Fruit fly (Drosophila melanogaster) whole organism, embryonic: ENCODE results near the gene Max.

Experiments used
- Ada2b ChIP-seq: fragments of 200-800 bp; sonication (Bioruptor generic); IDR thresholded peaks from 2 replicates; pipeline ENCODE4 v1.3.6; 2022; ENCODE audit warnings: missing biosample characterization, missing genetic modification characterization
- Blimp-1 ChIP-seq: fragments of 200-800 bp; sonication (Bioruptor generic); optimal IDR thresholded peaks from 3 replicates; lab custom pipeline; 2018; ENCODE audit warnings: missing biosample characterization, missing genetic modification characterization, mild to moderate bottlenecking, moderate library complexity, missing genetic modification reagents
- CG11504 ChIP-seq: fragments of 200-800 bp; sonication (Bioruptor generic); optimal IDR thresholded peaks from 3 replicates; lab custom pipeline; 2019; ENCODE audit warnings: missing biosample characterization, mild to moderate bottlenecking, missing genetic modification characterization, moderate library complexity
- CG12659 ChIP-seq: fragments of 200-800 bp; sonication (Bioruptor generic); optimal IDR thresholded peaks from 3 replicates; lab custom pipeline; 2017; ENCODE audit warnings: mild to moderate bottlenecking, missing biosample characterization, missing genetic modification reagents, missing genetic modification characterization
- CG12769 ChIP-seq: fragments of 200-800 bp; sonication (Bioruptor generic); optimal IDR thresholded peaks from 2 replicates; lab custom pipeline; 2019; ENCODE audit warnings: missing biosample characterization, mild to moderate bottlenecking, missing genetic modification characterization, moderate library complexity
- CG12942 ChIP-seq: fragments of 200-800 bp; sonication (Bioruptor generic); optimal IDR thresholded peaks from 3 replicates; lab custom pipeline; 2016; ENCODE audit warnings: missing biosample characterization, missing genetic modification characterization
- CG14710 ChIP-seq: fragments of 200-800 bp; sonication (Bioruptor generic); optimal IDR thresholded peaks from 3 replicates; lab custom pipeline; 2019; ENCODE audit warnings: missing biosample characterization, mild to moderate bottlenecking, missing genetic modification characterization, moderate library complexity
- CG15479 ChIP-seq: fragments of 200-800 bp; sonication (Bioruptor generic); optimal IDR thresholded peaks from 3 replicates; lab custom pipeline; 2019; ENCODE audit warnings: missing biosample characterization, mild to moderate bottlenecking, missing genetic modification characterization, moderate library complexity
- CG17361 ChIP-seq: fragments of 200-800 bp; sonication (Bioruptor generic); IDR thresholded peaks from 3 replicates; pipeline ENCODE4 v1.3.6; 2022; ENCODE audit warnings: missing biosample characterization, missing genetic modification characterization
- CG17829 ChIP-seq: fragments of 200-800 bp; optimal IDR thresholded peaks from 2 replicates; lab custom pipeline; 2019; ENCODE audit warnings: missing biosample characterization, mild to moderate bottlenecking, missing genetic modification characterization, moderate library complexity
- CG18476 ChIP-seq: fragments of 200-800 bp; sonication (Bioruptor generic); optimal IDR thresholded peaks from 2 replicates; lab custom pipeline; 2016; ENCODE audit warnings: missing biosample characterization, mild to moderate bottlenecking, missing genetic modification characterization
- CG30403 ChIP-seq: fragments of 200-800 bp; sonication (Bioruptor generic); optimal IDR thresholded peaks from 3 replicates; lab custom pipeline; 2016; ENCODE audit warnings: missing biosample characterization, missing genetic modification characterization
- CG31441 ChIP-seq: fragments of 200-800 bp; sonication (Bioruptor generic); IDR thresholded peaks from 2 replicates; pipeline ENCODE4 v1.3.6; 2022; ENCODE audit warnings: missing biosample characterization, missing genetic modification characterization
- CG3281 ChIP-seq: fragments of 200-800 bp; sonication (Bioruptor generic); optimal IDR thresholded peaks from 3 replicates; lab custom pipeline; 2017; ENCODE audit warnings: missing biosample characterization, mild to moderate bottlenecking, missing genetic modification characterization
- CG33213 ChIP-seq: fragments of 200-800 bp; sonication (Bioruptor generic); optimal IDR thresholded peaks from 3 replicates; lab custom pipeline; 2016; ENCODE audit warnings: missing biosample characterization, missing genetic modification characterization
- CG6175 ChIP-seq: fragments of 200-800 bp; sonication (Bioruptor generic); IDR thresholded peaks from 3 replicates; pipeline ENCODE4 v1.3.6; 2022; ENCODE audit warnings: missing biosample characterization, missing genetic modification characterization
- CG8089 ChIP-seq: fragments of 200-800 bp; sonication (Bioruptor generic); optimal IDR thresholded peaks from 3 replicates; lab custom pipeline; 2016; ENCODE audit warnings: missing biosample characterization, missing genetic modification characterization
- CG8281 ChIP-seq: fragments of 200-800 bp; sonication (Bioruptor generic); optimal IDR thresholded peaks from 2 replicates; lab custom pipeline; 2018; ENCODE audit warnings: missing biosample characterization, mild to moderate bottlenecking, missing genetic modification characterization, moderate library complexity
- CG8944 ChIP-seq: fragments of 200-800 bp; sonication (Bioruptor generic); optimal IDR thresholded peaks from 3 replicates; lab custom pipeline; 2016; ENCODE audit warnings: missing biosample characterization, missing genetic modification characterization
- CG9932 ChIP-seq: fragments of 200-800 bp; sonication (Bioruptor generic); IDR thresholded peaks from 2 replicates; pipeline ENCODE4 v1.3.6; 2022; ENCODE audit warnings: missing biosample characterization, missing genetic modification characterization
- D19A ChIP-seq: fragments of 200-800 bp; optimal IDR thresholded peaks from 3 replicates; lab custom pipeline; 2019; ENCODE audit warnings: missing biosample characterization, mild to moderate bottlenecking, missing genetic modification characterization, moderate library complexity
- E2f2 ChIP-seq: fragments of 200-800 bp; sonication (Bioruptor generic); IDR thresholded peaks from 2 replicates; pipeline ENCODE4 v1.3.6; 2022; ENCODE audit warnings: missing biosample characterization, missing genetic modification characterization
- Hr51 ChIP-seq, 2 experiments: fragments of 200-800 bp; sonication (Bioruptor generic); optimal IDR thresholded peaks; 2 replicates in 1 of 2; 3 replicates in 1 of 2; lab custom pipeline; 2016 to 2018; ENCODE audit warnings: missing biosample characterization in 2 of 2, missing genetic modification characterization in 2 of 2, mild to moderate bottlenecking in 1 of 2, moderate library complexity in 1 of 2
- Meics ChIP-seq: fragments of 200-800 bp; sonication (Bioruptor generic); optimal IDR thresholded peaks from 2 replicates; lab custom pipeline; 2017; ENCODE audit warnings: missing biosample characterization, mild to moderate bottlenecking, missing genetic modification characterization
- PHDP ChIP-seq: fragments of 200-800 bp; sonication (Bioruptor generic); optimal IDR thresholded peaks from 3 replicates; lab custom pipeline; 2018; ENCODE audit warnings: missing biosample characterization, mild to moderate bottlenecking, missing genetic modification characterization, moderate library complexity
- Sox102F ChIP-seq: fragments of 200-800 bp; sonication (Bioruptor generic); optimal IDR thresholded peaks from 2 replicates; lab custom pipeline; 2018; ENCODE audit warnings: missing biosample characterization, mild to moderate bottlenecking, missing genetic modification characterization, moderate library complexity
- Trl ChIP-seq, 3 experiments: fragments of >200 bp in 2 of 3; fragments of 200-800 bp in 1 of 3; sonication (Bioruptor generic) in 1 of 3; optimal IDR thresholded peaks; 2 replicates in 1 of 3; 3 replicates in 2 of 3; lab custom pipeline; 2016 to 2017; ENCODE audit warnings: missing biosample characterization in 1 of 3, missing genetic modification characterization in 1 of 3
- abd-A ChIP-seq: fragments of 200-800 bp; sonication (Bioruptor generic); optimal IDR thresholded peaks from 3 replicates; lab custom pipeline; 2019; ENCODE audit warnings: missing biosample characterization, mild to moderate bottlenecking, missing genetic modification characterization, moderate library complexity
- az2 ChIP-seq: fragments of 200-800 bp; sonication (Bioruptor generic); optimal IDR thresholded peaks from 3 replicates; lab custom pipeline; 2016; ENCODE audit warnings: missing biosample characterization, missing genetic modification characterization
- caup ChIP-seq: fragments of 200-800 bp; sonication (Bioruptor generic); optimal IDR thresholded peaks from 3 replicates; lab custom pipeline; 2017; ENCODE audit warnings: missing biosample characterization, mild to moderate bottlenecking, missing genetic modification characterization, moderate library complexity; ENCODE audit not compliant: severe bottlenecking
- chinmo ChIP-seq: fragments of 200-800 bp; sonication (Bioruptor generic); IDR thresholded peaks from 4 replicates; pipeline ENCODE4 v1.3.6; 2022; ENCODE audit warnings: missing biosample characterization, missing genetic modification characterization; ENCODE audit not compliant: partially characterized antibody
- chm ChIP-seq: fragments of 200-800 bp; sonication (Bioruptor generic); IDR thresholded peaks from 2 replicates; pipeline ENCODE4 v1.3.6; 2022; ENCODE audit warnings: missing biosample characterization, missing genetic modification characterization
- corto ChIP-seq: fragments of 200-800 bp; sonication (Bioruptor generic); optimal IDR thresholded peaks from 2 replicates; lab custom pipeline; 2016; ENCODE audit warnings: missing biosample characterization, mild to moderate bottlenecking, missing genetic modification characterization, moderate library complexity
- crol ChIP-seq: fragments of 200-800 bp; sonication (Bioruptor generic); IDR thresholded peaks from 2 replicates; pipeline ENCODE4 v1.3.6; 2022; ENCODE audit warnings: missing biosample characterization, missing genetic modification characterization
- dmrt99B ChIP-seq: fragments of 200-800 bp; sonication (Bioruptor generic); optimal IDR thresholded peaks from 2 replicates; lab custom pipeline; 2018; ENCODE audit warnings: missing biosample characterization, mild to moderate bottlenecking, missing genetic modification characterization, moderate library complexity
- gcm2 ChIP-seq: fragments of 200-800 bp; sonication (Bioruptor generic); optimal IDR thresholded peaks from 2 replicates; lab custom pipeline; 2016; ENCODE audit warnings: missing biosample characterization, missing genetic modification characterization
- ind ChIP-seq: fragments of 200-800 bp; sonication (Bioruptor generic); optimal IDR thresholded peaks from 3 replicates; lab custom pipeline; 2016; ENCODE audit warnings: missing biosample characterization, missing genetic modification characterization
- pros ChIP-seq: fragments of 200-800 bp; sonication (Bioruptor generic); optimal IDR thresholded peaks from 3 replicates; lab custom pipeline; 2019; ENCODE audit warnings: missing biosample characterization, mild to moderate bottlenecking, missing genetic modification characterization, moderate library complexity
- ranshi ChIP-seq: fragments of 200-800 bp; sonication (Bioruptor generic); IDR thresholded peaks from 2 replicates; pipeline ENCODE4 v1.3.6; 2022; ENCODE audit warnings: missing biosample characterization, missing genetic modification characterization
- repo ChIP-seq: fragments of 200-800 bp; sonication (Bioruptor generic); optimal IDR thresholded peaks from 2 replicates; lab custom pipeline; 2016; ENCODE audit warnings: missing biosample characterization, missing genetic modification characterization
- row ChIP-seq: fragments of 200-800 bp; sonication (Bioruptor generic); IDR thresholded peaks from 3 replicates; pipeline ENCODE4 v1.3.6; 2022; ENCODE audit warnings: missing biosample characterization, missing genetic modification characterization
- scrt ChIP-seq: fragments of 200-800 bp; sonication (Bioruptor generic); optimal IDR thresholded peaks from 2 replicates; lab custom pipeline; 2018; ENCODE audit warnings: missing biosample characterization, mild to moderate bottlenecking, missing genetic modification characterization, moderate library complexity
- sisA ChIP-seq: fragments of 200-800 bp; sonication (Bioruptor generic); IDR thresholded peaks from 2 replicates; pipeline ENCODE4 v1.3.6; 2022; ENCODE audit warnings: missing biosample characterization, missing genetic modification characterization
- sqz ChIP-seq: fragments of 200-800 bp; sonication (Bioruptor generic); optimal IDR thresholded peaks from 3 replicates; lab custom pipeline; 2018; ENCODE audit warnings: missing biosample characterization, mild to moderate bottlenecking, missing genetic modification characterization
- wdn ChIP-seq: fragments of 200-800 bp; sonication (Bioruptor generic); IDR thresholded peaks from 2 replicates; pipeline ENCODE4 v1.3.6; 2022; ENCODE audit warnings: missing biosample characterization, missing genetic modification characterization
- z ChIP-seq: fragments of 200-800 bp; sonication (Bioruptor generic); IDR thresholded peaks from 3 replicates; pipeline ENCODE4 v1.3.6; 2022; ENCODE audit warnings: missing biosample characterization, missing genetic modification characterization

Gene Max

dm6 chr3L:19231608-19232007, 32.4 kb downstream of the Max start:
- TF ChIP-seq gcm2 (no peak), chm (GFP tag; lab: Robert Waterston, UW) (0 out of 2 replicates have a peak, but pooled peaks have one; percentile 17), sisA (no peak), abd-A (tag; lab: Kevin White, UChicago) (peak; percentile 86), z (no peak), corto (no peak), D19A (tag; lab: Kevin White, UChicago) (no peak), crol (GFP tag; lab: Robert Waterston, UW) (peak; percentile 58), CG8089 (GFP tag; lab: Kevin White, UChicago) (no peak)
- TF ChIP-seq, all 482 proteins: peak for 3

- TF ChIP-seq sqz (peak; percentile 19), E2f2 (GFP tag; lab: Robert Waterston, UW) (0 out of 2 replicates have a peak, but pooled peaks have one; percentile 13), ranshi (GFP tag; lab: Robert Waterston, UW) (no peak; the same call in 1 of the 2 replicates), Sox102F (GFP tag; lab: Kevin White, UChicago) (peak; percentile 55), scrt (GFP tag; lab: Kevin White, UChicago) (no peak), wdn (GFP tag; lab: Robert Waterston, UW) (no peak), CG31441 (GFP tag; lab: Robert Waterston, UW) (0 out of 2 replicates have a peak, but pooled peaks have one; percentile 32), CG3281 (GFP tag; lab: Kevin White, UChicago) (peak; percentile 30), CG12942 (GFP tag; lab: Kevin White, UChicago) (no peak), chinmo (GFP tag; lab: Robert Waterston, UW) (0 out of 4 replicates have a peak, but pooled peaks have one; percentile 10), CG9932 (GFP tag; lab: Robert Waterston, UW) (0 out of 2 replicates have a peak, but pooled peaks have one; percentile 15), abd-A (tag; lab: Kevin White, UChicago) (peak; percentile 89), Meics (GFP tag; lab: Kevin White, UChicago) (peak; percentile 43), Ada2b (GFP tag; lab: Robert Waterston, UW) (0 out of 2 replicates have a peak, but pooled peaks have one; percentile 8), Hr51 (GFP tag; optimal IDR thresholded peaks at IDR 0.05; lab: Kevin White, UChicago) (peak in 1 of 2 experiments; percentile 67), CG17361 (GFP tag; lab: Robert Waterston, UW) (peak; percentile 46; the same call in 1 of the 3 replicates), CG8944 (no peak), CG17829 (tag; lab: Kevin White, UChicago) (peak; percentile 27), row (GFP tag; lab: Robert Waterston, UW) (peak; percentile 64), CG15479 (no peak), CG8281 (tag; lab: Kevin White, UChicago) (no peak), az2 (GFP tag; lab: Kevin White, UChicago) (peak; percentile 21), CG12769 (tag; lab: Kevin White, UChicago) (peak; percentile 16), repo (GFP tag; lab: Kevin White, UChicago) (no peak), CG6175 (GFP tag; lab: Robert Waterston, UW) (no peak), caup (GFP tag; lab: Kevin White, UChicago) (peak; percentile 28), crol (GFP tag; lab: Robert Waterston, UW) (peak; percentile 56; the same call in 1 of the 2 replicates), CG11504 (tag; lab: Kevin White, UChicago) (peak; percentile 62), ind (peak; percentile 21), CG14710 (peak; percentile 6), Blimp-1 (GFP tag; lab: Kevin White, UChicago) (peak; percentile 37), dmrt99B (peak; percentile 63), CG30403 (GFP tag; lab: Kevin White, UChicago) (peak; percentile 22), CG18476 (no peak), CG33213 (GFP tag; lab: Kevin White, UChicago) (no peak), Trl (optimal IDR thresholded peaks at IDR 0.05; lab: Kevin White, UChicago) (peak; percentile 46 to 54), Trl (GFP tag; optimal IDR thresholded peaks at IDR 0.05; lab: Kevin White, UChicago) (no peak), chm (GFP tag; lab: Robert Waterston, UW) (no peak), PHDP (tag; lab: Kevin White, UChicago) (peak; percentile 44), CG12659 (GFP tag; lab: Kevin White, UChicago) (peak; percentile 18), pros (GFP tag; lab: Kevin White, UChicago) (peak; percentile 70)
Observed at dm6 chr3L:19230801-19231547, 33.0 kb downstream of the Max start.
